Fruit fly (Drosophila melanogaster): ENCODE results near the gene CG31036.

CG31036 gene

DNA sequence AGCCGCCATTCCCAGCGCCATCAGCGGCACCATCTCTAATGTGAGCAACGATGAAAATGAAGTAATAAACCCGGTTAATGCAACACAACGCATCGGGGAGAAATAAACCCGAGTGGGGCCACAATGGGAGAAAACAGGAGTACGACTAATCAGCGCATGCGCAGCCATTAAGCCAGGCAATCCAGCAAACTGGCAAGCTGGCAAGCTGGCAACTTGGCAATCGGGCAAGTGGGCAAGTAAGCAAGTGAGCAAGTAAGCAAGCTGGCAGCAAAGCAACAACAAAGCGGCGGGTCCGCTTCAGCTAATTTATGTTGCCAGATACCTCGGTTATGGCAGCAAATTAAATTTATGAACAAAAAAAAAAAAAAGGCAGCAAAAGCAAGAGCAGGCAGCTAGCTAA, 8.3 kb upstream of the CG31036 start:
- TF ChIP-seq CG8281 (tag; optimal IDR thresholded peaks at IDR 0.05) = peak; percentile 94
- TF ChIP-seq bcd (GFP tag; optimal IDR thresholded peaks at IDR 0.05) = no peak
- no peak for TF ChIP-seq nmo (GFP tag; optimal IDR thresholded peaks at IDR 0.05)

DNA sequence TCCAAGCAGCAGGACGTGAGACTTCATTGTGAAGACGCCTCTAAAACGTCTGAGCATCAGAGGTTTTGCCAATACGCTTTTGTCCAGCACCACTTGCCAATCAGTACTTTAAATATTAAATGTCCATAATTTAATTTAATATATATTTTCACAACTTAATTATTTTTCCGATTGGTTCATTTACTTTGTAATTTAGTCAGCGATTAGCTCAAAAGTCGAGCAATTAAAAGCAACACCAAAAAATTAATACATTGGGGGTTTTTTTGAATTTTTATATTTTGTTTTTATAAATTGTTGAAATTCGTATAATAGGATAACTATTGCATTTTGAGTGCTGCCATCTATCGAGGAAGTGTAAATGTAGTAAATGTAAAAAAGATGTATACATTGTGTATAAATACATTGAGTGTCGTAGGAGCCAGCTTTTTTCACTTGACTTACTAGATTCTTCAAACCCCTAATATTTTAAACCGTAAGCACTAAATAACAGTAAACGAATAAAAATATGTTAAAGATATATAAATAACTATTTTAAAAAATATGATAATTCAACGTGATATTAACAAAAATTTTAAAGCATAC, 4.0 kb upstream of the CG31036 start, which contains the start of gene CG15517:
Gene CG15517 (minus strand): TSS at position 51 of the 582 bp plus-strand sequence.
- TF ChIP-seq Doc2 (GFP tag; IDR thresholded peaks at IDR 0.05) (no peak), D19B (GFP tag; optimal IDR thresholded peaks at IDR 0.05) (no peak), ftz-f1 (GFP tag; optimal IDR thresholded peaks at IDR 0.05) (no peak), CTCF (GFP tag; optimal IDR thresholded peaks at IDR 0.05) (peak; percentile 95), CG17912 (GFP tag; optimal IDR thresholded peaks at IDR 0.05) (no peak), CG2120 (GFP tag; optimal IDR thresholded peaks at IDR 0.05) (peak; percentile 12), disco-r (GFP tag; optimal IDR thresholded peaks at IDR 0.05) (no peak), Sox102F (GFP tag; optimal IDR thresholded peaks at IDR 0.05) (peak; percentile 6), kah (GFP tag; optimal IDR thresholded peaks at IDR 0.05) (no peak), CG4282 (GFP tag; optimal IDR thresholded peaks at IDR 0.05) (no peak), Chrac-16 (GFP tag; optimal IDR thresholded peaks at IDR 0.05) (peak; percentile 36), Hr3 (GFP tag; optimal IDR thresholded peaks at IDR 0.05) (peak; percentile 2), B-H2 (GFP tag; optimal IDR thresholded peaks at IDR 0.05) (no peak), ap (GFP tag; IDR thresholded peaks at IDR 0.05) (no peak), Dp (GFP tag; optimal IDR thresholded peaks at IDR 0.05) (peak; percentile 2), grau (tag; optimal IDR thresholded peaks at IDR 0.05) (peak; percentile 32), Bgb (GFP tag; IDR thresholded peaks at IDR 0.05; ENCODE audit: partially characterized antibody) (peak; percentile 73), ato (GFP tag; IDR thresholded peaks at IDR 0.05; ENCODE audit: partially characterized antibody) (no peak), amos (GFP tag; IDR thresholded peaks at IDR 0.05; ENCODE audit: partially characterized antibody) (peak; percentile 67; the same call in 1 of the 2 replicates), CG12391 (tag; optimal IDR thresholded peaks at IDR 0.05) (peak; percentile 3), E2f2 (GFP tag; IDR thresholded peaks at IDR 0.05) (0 out of 2 replicates have a peak, but pooled peaks have one; percentile 18), Ets65A (GFP tag) (peak; percentile 53), CG13424 (tag; optimal IDR thresholded peaks at IDR 0.05) (peak; percentile 4), CG16813 (GFP tag; IDR thresholded peaks at IDR 0.05; ENCODE audit: partially characterized antibody) (peak; percentile 58), inv (GFP tag; IDR thresholded peaks at IDR 0.05; ENCODE audit: partially characterized antibody) (no peak), CG17612 (GFP tag; IDR thresholded peaks at IDR 0.05) (no peak), gfzf (GFP tag; optimal IDR thresholded peaks at IDR 0.05) (no peak), pita (GFP tag; optimal IDR thresholded peaks at IDR 0.05) (peak; percentile 3), CG30403 (GFP tag; optimal IDR thresholded peaks at IDR 0.05) (peak; percentile 9), sima (GFP tag; optimal IDR thresholded peaks at IDR 0.05) (no peak), CG32772 (GFP tag; IDR thresholded peaks at IDR 0.05) (no peak), Dad (GFP tag; optimal IDR thresholded peaks at IDR 0.05) (no peak), gsb (GFP tag; IDR thresholded peaks at IDR 0.05) (no peak), twi (tag; optimal IDR thresholded peaks at IDR 0.05) (no peak), CG32532 (GFP tag; IDR thresholded peaks at IDR 0.05) (peak; percentile 38; the same call in 1 of the 2 replicates), Pdp1 (GFP tag; optimal IDR thresholded peaks at IDR 0.05) (no peak), PHDP (tag; optimal IDR thresholded peaks at IDR 0.05) (peak; percentile 14), Fer1 (GFP tag; optimal IDR thresholded peaks at IDR 0.05) (peak; percentile 13), CG31224 (GFP tag; IDR thresholded peaks at IDR 0.05) (0 out of 2 replicates have a peak, but pooled peaks have one; percentile 6), Hr78 (GFP tag; optimal IDR thresholded peaks at IDR 0.05) (no peak), Dip2 (GFP tag; IDR thresholded peaks at IDR 0.05) (peak; percentile 18; the same call in 1 of the 2 replicates), CG3847 (GFP tag; IDR thresholded peaks at IDR 0.05) (0 out of 2 replicates have a peak, but pooled peaks have one; percentile 9), Xbp1 (GFP tag; optimal IDR thresholded peaks at IDR 0.05) (peak; percentile 20), sd (tag; optimal IDR thresholded peaks at IDR 0.05) (peak; percentile 17), CG13894 (tag; optimal IDR thresholded peaks at IDR 0.05) (peak; percentile 3)
